Worm (Caenorhabditis elegans): ENCODE measurements around the gene C06E4.8.

DNA sequence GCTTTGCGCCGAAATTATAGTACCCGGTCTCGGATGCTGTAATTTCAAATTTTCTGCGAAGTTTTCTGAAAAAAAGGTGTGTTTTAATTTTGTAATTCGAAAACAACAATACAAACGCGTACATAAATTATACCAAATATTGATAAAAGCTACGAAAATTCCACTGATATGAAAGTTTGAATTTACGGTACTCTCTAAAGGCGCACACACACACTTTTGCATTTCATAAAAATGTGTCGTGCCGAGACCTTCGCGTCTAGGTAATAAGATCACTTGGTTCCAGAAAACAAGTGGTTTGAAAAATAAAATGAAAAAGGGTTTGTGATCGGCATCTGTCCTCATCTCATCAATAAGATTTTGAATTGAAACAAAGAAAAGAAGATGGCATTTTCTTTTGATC is 25.2 kb upstream of the C06E4.8 start:
- TF ChIP-seq cog-1 (tag; optimal IDR thresholded peaks at IDR 0.05) (no peak), flt-1 (GFP tag; IDR thresholded peaks at IDR 0.05) (no peak), T22C8.4 (GFP tag; IDR thresholded peaks at IDR 0.05) (no peak), klf-2 (GFP tag; conservative IDR thresholded peaks at IDR 0.05) (no peak), ztf-29 (GFP tag; IDR thresholded peaks at IDR 0.05) (no peak)

Data from whole organism, midembryonic.